Fruit fly (Drosophila melanogaster) whole organism, embryonic: Measurements from ENCODE around the gene CG14082.

Source experiments
- ATbp ChIP-seq: fragments of 200-800 bp; sonication (Bioruptor generic); optimal IDR thresholded peaks from 2 replicates; lab custom pipeline; 2017; ENCODE audit warnings: missing biosample characterization, mild to moderate bottlenecking, missing genetic modification characterization, missing genetic modification reagents
- CG10267 ChIP-seq: fragments of 200-800 bp; sonication (Bioruptor generic); optimal IDR thresholded peaks from 2 replicates; lab custom pipeline; 2018; ENCODE audit warnings: missing biosample characterization, mild to moderate bottlenecking, missing genetic modification characterization, moderate library complexity
- CG10462 ChIP-seq: fragments of 200-800 bp; sonication (Bioruptor generic); optimal IDR thresholded peaks from 2 replicates; lab custom pipeline; 2016; ENCODE audit warnings: missing biosample characterization, missing genetic modification characterization
- CG10959 ChIP-seq: fragments of 200-800 bp; sonication (Bioruptor generic); IDR thresholded peaks from 2 replicates; pipeline ENCODE4 v1.3.6; 2022; ENCODE audit warnings: missing biosample characterization, missing genetic modification characterization
- CG11247 ChIP-seq: fragments of 200-800 bp; sonication (Bioruptor generic); IDR thresholded peaks from 2 replicates; pipeline ENCODE4 v1.3.6; 2022; ENCODE audit warnings: missing biosample characterization, missing genetic modification characterization
- CG11504 ChIP-seq: fragments of 200-800 bp; sonication (Bioruptor generic); optimal IDR thresholded peaks from 3 replicates; lab custom pipeline; 2019; ENCODE audit warnings: missing biosample characterization, mild to moderate bottlenecking, missing genetic modification characterization, moderate library complexity
- CG13775 ChIP-seq: fragments of 200-800 bp; sonication (Bioruptor generic); optimal IDR thresholded peaks from 3 replicates; lab custom pipeline; 2017; ENCODE audit warnings: missing biosample characterization, mild to moderate bottlenecking, missing genetic modification characterization
- CG13894 ChIP-seq: fragments of 200-800 bp; sonication (Bioruptor generic); optimal IDR thresholded peaks from 3 replicates; lab custom pipeline; 2018; ENCODE audit warnings: missing biosample characterization, mild to moderate bottlenecking, missing genetic modification characterization, moderate library complexity
- CG15269 ChIP-seq: fragments of 200-800 bp; sonication (Bioruptor generic); optimal IDR thresholded peaks from 2 replicates; lab custom pipeline; 2018; ENCODE audit warnings: missing biosample characterization, mild to moderate bottlenecking, missing genetic modification characterization, moderate library complexity
- CG1792 ChIP-seq: fragments of 200-800 bp; sonication (Bioruptor generic); optimal IDR thresholded peaks from 2 replicates; lab custom pipeline; 2016; ENCODE audit warnings: missing biosample characterization, missing genetic modification characterization
- CG2116 ChIP-seq: fragments of 200-800 bp; sonication (Bioruptor generic); optimal IDR thresholded peaks from 3 replicates; lab custom pipeline; 2018; ENCODE audit warnings: missing biosample characterization, mild to moderate bottlenecking, missing genetic modification characterization
- CG3407 ChIP-seq: fragments of 200-800 bp; sonication (Bioruptor generic); optimal IDR thresholded peaks from 2 replicates; lab custom pipeline; 2018; ENCODE audit warnings: missing biosample characterization, mild to moderate bottlenecking, missing genetic modification characterization
- CG4854 ChIP-seq: fragments of 200-800 bp; sonication (Bioruptor generic); optimal IDR thresholded peaks from 2 replicates; lab custom pipeline; 2016; ENCODE audit warnings: missing biosample characterization, missing genetic modification characterization, inconsistent platforms
- CG7928 ChIP-seq: fragments of 200-800 bp; sonication (Bioruptor generic); optimal IDR thresholded peaks from 2 replicates; lab custom pipeline; 2017; ENCODE audit warnings: missing biosample characterization, mild to moderate bottlenecking, missing genetic modification characterization
- CG7963 ChIP-seq: fragments of 200-800 bp; sonication (Bioruptor generic); IDR thresholded peaks from 3 replicates; pipeline ENCODE4 v1.3.6; 2022; ENCODE audit warnings: missing biosample characterization, missing genetic modification characterization; ENCODE audit not compliant: partially characterized antibody
- CG8089 ChIP-seq: fragments of 200-800 bp; sonication (Bioruptor generic); optimal IDR thresholded peaks from 3 replicates; lab custom pipeline; 2016; ENCODE audit warnings: missing biosample characterization, missing genetic modification characterization
- CG8281 ChIP-seq: fragments of 200-800 bp; sonication (Bioruptor generic); optimal IDR thresholded peaks from 2 replicates; lab custom pipeline; 2018; ENCODE audit warnings: missing biosample characterization, mild to moderate bottlenecking, missing genetic modification characterization, moderate library complexity
- CG8478 ChIP-seq: fragments of >200 bp; optimal IDR thresholded peaks from 2 replicates; lab custom pipeline; 2018
- CHES-1-like ChIP-seq: fragments of 200-800 bp; sonication (Bioruptor generic); optimal IDR thresholded peaks from 2 replicates; lab custom pipeline; 2016; ENCODE audit warnings: missing biosample characterization, missing genetic modification characterization
- D19A ChIP-seq: fragments of 200-800 bp; optimal IDR thresholded peaks from 3 replicates; lab custom pipeline; 2019; ENCODE audit warnings: missing biosample characterization, mild to moderate bottlenecking, missing genetic modification characterization, moderate library complexity
- Deaf1 ChIP-seq: fragments of 200-800 bp; optimal IDR thresholded peaks from 3 replicates; lab custom pipeline; 2019; ENCODE audit warnings: missing biosample characterization, mild to moderate bottlenecking, missing genetic modification characterization, moderate library complexity
- Dip3 ChIP-seq: fragments of 200-800 bp; sonication (Bioruptor generic); optimal IDR thresholded peaks from 3 replicates; lab custom pipeline; 2016; ENCODE audit warnings: missing biosample characterization, missing genetic modification characterization
- Eip74EF ChIP-seq, 2 experiments: fragments of 200-800 bp in 1 of 2; fragments of >200 bp in 1 of 2; sonication (Bioruptor generic) in 1 of 2; optimal IDR thresholded peaks; 2 replicates each; lab custom pipeline; 2017 to 2019; ENCODE audit warnings: missing biosample characterization in 2 of 2, missing genetic modification characterization in 2 of 2, mild to moderate bottlenecking in 1 of 2, moderate library complexity in 1 of 2
- Gsc ChIP-seq: fragments of 200-800 bp; sonication (Bioruptor generic); IDR thresholded peaks from 2 replicates; pipeline ENCODE4 v1.3.6; 2022; ENCODE audit warnings: missing biosample characterization, missing genetic modification characterization
- HmgZ ChIP-seq: fragments of 200-800 bp; sonication (Bioruptor generic); optimal IDR thresholded peaks from 2 replicates; lab custom pipeline; 2018; ENCODE audit warnings: missing biosample characterization, mild to moderate bottlenecking, missing genetic modification characterization
- Hr51 ChIP-seq, 2 experiments: fragments of 200-800 bp; sonication (Bioruptor generic); optimal IDR thresholded peaks; 2 replicates in 1 of 2; 3 replicates in 1 of 2; lab custom pipeline; 2016 to 2018; ENCODE audit warnings: missing biosample characterization in 2 of 2, missing genetic modification characterization in 2 of 2, mild to moderate bottlenecking in 1 of 2, moderate library complexity in 1 of 2
- Kr ChIP-seq: fragments of 200-800 bp; sonication (Bioruptor generic); optimal IDR thresholded peaks from 2 replicates; lab custom pipeline; 2017; ENCODE audit warnings: missing biosample characterization, mild to moderate bottlenecking, missing genetic modification characterization
- Nf-YC ChIP-seq: fragments of 200-800 bp; optimal IDR thresholded peaks from 3 replicates; lab custom pipeline; 2019; ENCODE audit warnings: missing biosample characterization, mild to moderate bottlenecking, missing genetic modification characterization, moderate library complexity
- Rx ChIP-seq: fragments of 200-800 bp; sonication (Bioruptor generic); IDR thresholded peaks from 2 replicates; pipeline ENCODE4 v1.3.6; 2022; ENCODE audit warnings: missing biosample characterization, missing genetic modification characterization
- Ssrp ChIP-seq: fragments of 200-800 bp; sonication (Bioruptor generic); optimal IDR thresholded peaks from 2 replicates; lab custom pipeline; 2018; ENCODE audit warnings: missing biosample characterization, mild to moderate bottlenecking, missing genetic modification characterization, moderate library complexity
- Xrp1 ChIP-seq: fragments of 200-800 bp; sonication (Bioruptor generic); IDR thresholded peaks from 2 replicates; pipeline ENCODE4 v1.3.6; 2022; ENCODE audit warnings: missing biosample characterization, missing genetic modification characterization
- al ChIP-seq: fragments of 200-800 bp; sonication (Bioruptor generic); IDR thresholded peaks from 2 replicates; pipeline ENCODE4 v1.3.6; 2022; ENCODE audit warnings: missing biosample characterization, missing genetic modification characterization
- ato ChIP-seq: fragments of 200-800 bp; sonication (Bioruptor generic); IDR thresholded peaks from 2 replicates; pipeline ENCODE4 v1.3.6; 2022; ENCODE audit warnings: missing biosample characterization, missing genetic modification characterization; ENCODE audit not compliant: partially characterized antibody
- bcd ChIP-seq: fragments of 200-800 bp; sonication (Bioruptor generic); optimal IDR thresholded peaks from 2 replicates; lab custom pipeline; 2017; ENCODE audit warnings: missing biosample characterization, mild to moderate bottlenecking, missing genetic modification characterization
- cas ChIP-seq: fragments of 200-800 bp; sonication (Bioruptor generic); IDR thresholded peaks from 2 replicates; pipeline ENCODE4 v1.3.6; 2022; ENCODE audit warnings: missing biosample characterization, missing genetic modification characterization
- crp ChIP-seq, 2 experiments: fragments of 200-800 bp; sonication (Bioruptor generic); optimal IDR thresholded peaks; 2 replicates in 1 of 2; 3 replicates in 1 of 2; lab custom pipeline; 2017; ENCODE audit warnings: missing biosample characterization in 2 of 2, missing genetic modification characterization in 2 of 2, mild to moderate bottlenecking in 1 of 2, moderate library complexity in 1 of 2
- ewg ChIP-seq: fragments of 200-800 bp; sonication (Bioruptor generic); optimal IDR thresholded peaks from 3 replicates; lab custom pipeline; 2017; ENCODE audit warnings: mild to moderate bottlenecking, missing biosample characterization, missing genetic modification reagents, missing genetic modification characterization
- fru ChIP-seq: fragments of >200 bp; optimal IDR thresholded peaks from 2 replicates; lab custom pipeline; 2017
- h ChIP-seq: fragments of >200 bp; optimal IDR thresholded peaks from 2 replicates; lab custom pipeline; 2017
- jing ChIP-seq: fragments of 200-800 bp; sonication (Bioruptor generic); optimal IDR thresholded peaks from 2 replicates; lab custom pipeline; 2018; ENCODE audit warnings: missing biosample characterization, mild to moderate bottlenecking, missing genetic modification characterization
- jumu ChIP-seq: fragments of 200-800 bp; sonication (Bioruptor generic); optimal IDR thresholded peaks from 3 replicates; lab custom pipeline; 2016; ENCODE audit warnings: missing biosample characterization, missing genetic modification characterization
- nau ChIP-seq: fragments of 200-800 bp; sonication (Bioruptor generic); optimal IDR thresholded peaks from 3 replicates; lab custom pipeline; 2017; ENCODE audit warnings: missing biosample characterization, mild to moderate bottlenecking, missing genetic modification characterization, missing genetic modification reagents
- rib ChIP-seq: fragments of 200-800 bp; sonication (Bioruptor generic); IDR thresholded peaks from 2 replicates; pipeline ENCODE4 v1.3.6; 2022; ENCODE audit warnings: missing biosample characterization, missing genetic modification characterization
- salm ChIP-seq: fragments of 200-800 bp; sonication (Bioruptor generic); optimal IDR thresholded peaks from 2 replicates; lab custom pipeline; 2018; ENCODE audit warnings: missing biosample characterization, mild to moderate bottlenecking, missing genetic modification characterization
- slbo ChIP-seq: fragments of 200-800 bp; sonication (Bioruptor generic); IDR thresholded peaks from 2 replicates; pipeline ENCODE4 v1.3.6; 2022; ENCODE audit warnings: missing biosample characterization, missing genetic modification characterization
- sug ChIP-seq: fragments of 200-800 bp; optimal IDR thresholded peaks from 2 replicates; lab custom pipeline; 2019; ENCODE audit warnings: missing biosample characterization, mild to moderate bottlenecking, missing genetic modification characterization, moderate library complexity
- tap ChIP-seq: fragments of 200-800 bp; optimal IDR thresholded peaks from 3 replicates; lab custom pipeline; 2019; ENCODE audit warnings: missing biosample characterization, mild to moderate bottlenecking, missing genetic modification characterization, moderate library complexity
- zfh1 ChIP-seq: fragments of 200-800 bp; sonication (Bioruptor generic); IDR thresholded peaks from 3 replicates; pipeline ENCODE4 v1.3.6; 2022; ENCODE audit warnings: missing biosample characterization, missing genetic modification characterization

The CG14082 gene

DNA sequence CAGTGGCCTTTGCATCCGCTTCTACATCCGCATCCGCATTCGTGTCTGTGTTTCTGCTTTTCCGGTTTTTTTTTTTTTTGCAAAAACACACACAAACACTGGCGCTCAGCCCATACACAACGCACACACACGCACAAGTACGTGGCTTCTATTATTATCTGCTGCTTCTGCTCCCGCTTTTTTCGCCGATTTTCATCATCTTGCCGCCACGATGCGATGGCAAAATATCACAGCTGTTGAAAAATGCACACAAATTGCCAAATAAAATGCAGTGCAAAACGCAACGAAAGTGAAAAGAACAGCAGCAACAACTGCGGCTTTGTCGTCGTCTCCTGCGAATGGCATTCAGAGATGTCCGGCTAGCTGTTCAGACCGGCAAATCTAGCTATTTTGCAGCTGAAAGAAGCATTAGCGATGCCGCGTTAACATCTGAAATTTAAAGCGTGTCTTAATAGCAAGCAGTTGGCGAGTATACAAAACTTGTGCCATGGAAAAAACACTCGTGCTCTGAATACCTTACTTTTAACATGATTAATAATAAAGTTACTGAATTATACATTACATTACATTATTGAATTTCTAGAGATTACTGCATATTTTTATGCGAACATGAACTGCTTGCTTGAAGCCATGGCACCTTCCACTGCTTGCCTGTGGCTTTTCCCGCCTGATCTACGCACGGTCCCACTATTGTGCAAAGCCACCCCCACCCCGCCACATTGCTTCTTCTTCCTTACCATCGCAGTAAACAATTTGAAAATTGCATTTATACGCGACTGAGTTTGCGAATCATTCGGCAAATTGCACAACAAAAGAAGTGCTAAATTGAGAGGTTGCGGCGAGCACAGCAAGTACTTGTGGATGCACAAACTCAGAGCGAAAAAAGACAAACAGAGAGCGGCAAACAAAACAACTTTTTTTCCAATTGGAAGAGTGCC, 76.0 kb downstream of the CG14082 start, which contains the start of the genes Ugt316A1 and Sfxn2 (continued):
- TF ChIP-seq CG1792 (GFP tag; lab: Kevin White, UChicago) (no peak), ato (GFP tag; lab: Robert Waterston, UW) (no peak), crp (GFP tag; optimal IDR thresholded peaks at IDR 0.05; lab: Kevin White, UChicago) (peak in 1 of 2 experiments; percentile 62), CHES-1-like (GFP tag; lab: Kevin White, UChicago) (peak; percentile 41), Rx (GFP tag; lab: Robert Waterston, UW) (peak; percentile 13; the same call in 1 of the 2 replicates), Dip3 (peak; percentile 50), jumu (GFP tag; lab: Kevin White, UChicago) (peak; percentile 17), CG8089 (GFP tag; lab: Kevin White, UChicago) (no peak), zfh1 (GFP tag; lab: Robert Waterston, UW) (no peak), CG8281 (no peak), bcd (GFP tag; lab: Kevin White, UChicago) (peak; percentile 53), Hr51 (GFP tag; optimal IDR thresholded peaks at IDR 0.05; lab: Kevin White, UChicago) (peak in 1 of 2 experiments; percentile 28), CG15269 (tag; lab: Kevin White, UChicago) (peak; percentile 2), CG10959 (0 out of 2 replicates have a peak, but pooled peaks have one; percentile 31), Kr (GFP tag; lab: Kevin White, UChicago) (no peak), CG13894 (tag; lab: Kevin White, UChicago) (peak; percentile 47), al (GFP tag; lab: Robert Waterston, UW) (no peak), Eip74EF (GFP tag; optimal IDR thresholded peaks at IDR 0.05; lab: Kevin White, UChicago) (peak; percentile 64 to 75), CG11247 (GFP tag; lab: Robert Waterston, UW) (no peak), Deaf1 (tag; lab: Kevin White, UChicago) (no peak), ewg (GFP tag; lab: Kevin White, UChicago) (peak; percentile 46), CG4854 (GFP tag; lab: Kevin White, UChicago) (peak; percentile 26), Ssrp (tag; lab: Kevin White, UChicago) (peak; percentile 22), tap (tag; lab: Kevin White, UChicago) (no peak), CG7963 (GFP tag; lab: Robert Waterston, UW) (no peak), CG2116 (GFP tag; lab: Kevin White, UChicago) (peak; percentile 26), fru (lab: Kevin White, UChicago) (no peak), cas (GFP tag; lab: Robert Waterston, UW) (no peak), Nf-YC (tag; lab: Kevin White, UChicago) (peak; percentile 18), HmgZ (peak; percentile 76), h (lab: Kevin White, UChicago) (no peak), CG3407 (GFP tag; lab: Kevin White, UChicago) (peak; percentile 4), jing (no peak), slbo (GFP tag; lab: Robert Waterston, UW) (peak; percentile 68), salm (tag; lab: Kevin White, UChicago) (no peak), CG13775 (GFP tag; lab: Kevin White, UChicago) (peak; percentile 89), CG11504 (tag; lab: Kevin White, UChicago) (peak; percentile 66), CG10462 (no peak), Gsc (GFP tag; lab: Robert Waterston, UW) (no peak), CG8478 (lab: Kevin White, UChicago) (peak; percentile 94), nau (no peak), D19A (tag; lab: Kevin White, UChicago) (peak; percentile 1), CG7928 (GFP tag; lab: Kevin White, UChicago) (no peak), ATbp (GFP tag; lab: Kevin White, UChicago) (no peak), sug (tag; lab: Kevin White, UChicago) (peak; percentile 61), rib (0 out of 2 replicates have a peak, but pooled peaks have one; percentile 58), CG10267 (tag; lab: Kevin White, UChicago) (peak; percentile 58), Xrp1 (GFP tag; lab: Robert Waterston, UW) (peak; percentile 34; the same call in 1 of the 2 replicates)
